Worm (Caenorhabditis elegans) whole organism, L2 larva: ENCODE data around the gene nhr-1.

ENCODE experiments used
- C34F6.9 ChIP-seq: fragments of 150-350 bp; optimal IDR thresholded peaks from 2 replicates; lab custom pipeline; 2014; ENCODE audit warnings: missing biosample characterization, missing genetic modification characterization
- F13H6.1 ChIP-seq: sonication (generic microtip); optimal IDR thresholded peaks from 2 replicates; lab custom pipeline; 2016; ENCODE audit warnings: missing genetic modification characterization, missing compliant biosample characterization
- R02D3.7 ChIP-seq: fragments of 150-350 bp; optimal IDR thresholded peaks from 2 replicates; lab custom pipeline; 2014; ENCODE audit warnings: missing biosample characterization, missing genetic modification characterization
- alr-1 ChIP-seq: fragments of 150-350 bp; optimal IDR thresholded peaks from 2 replicates; lab custom pipeline; 2014; ENCODE audit warnings: missing biosample characterization, missing genetic modification characterization
- aly-2 ChIP-seq: fragments of 150-350 bp; optimal IDR thresholded peaks from 2 replicates; lab custom pipeline; 2014; ENCODE audit warnings: missing biosample characterization, missing genetic modification characterization
- ama-1 ChIP-seq: fragments of 150-350 bp; optimal IDR thresholded peaks from 2 replicates; lab custom pipeline; 2018; ENCODE audit warnings: inconsistent platforms
- blmp-1 ChIP-seq: sonication (generic microtip); optimal IDR thresholded peaks from 2 replicates; lab custom pipeline; 2017; ENCODE audit warnings: missing genetic modification characterization, mild to moderate bottlenecking, missing compliant biosample characterization, antibody characterized with exemption, moderate library complexity; ENCODE audit not compliant: insufficient read depth
- ceh-82 ChIP-seq: fragments of 150-350 bp; optimal IDR thresholded peaks from 2 replicates; lab custom pipeline; 2014; ENCODE audit warnings: missing biosample characterization, missing genetic modification characterization
- crh-2 ChIP-seq: sonication (generic microtip); optimal IDR thresholded peaks from 2 replicates; lab custom pipeline; 2017; ENCODE audit warnings: missing biosample characterization, missing genetic modification characterization
- dmd-4 ChIP-seq: sonication (generic microtip); optimal IDR thresholded peaks from 2 replicates; lab custom pipeline; 2017; ENCODE audit warnings: missing biosample characterization, missing genetic modification characterization
- elt-1 ChIP-seq: fragments of 150-350 bp; optimal IDR thresholded peaks from 2 replicates; lab custom pipeline; 2014; ENCODE audit warnings: missing biosample characterization, missing genetic modification characterization
- elt-3 ChIP-seq: sonication (generic microtip); optimal IDR thresholded peaks from 2 replicates; lab custom pipeline; 2017; ENCODE audit warnings: missing biosample characterization, missing genetic modification characterization
- fos-1 ChIP-seq: fragments of 150-350 bp; optimal IDR thresholded peaks from 2 replicates; lab custom pipeline; 2014; ENCODE audit warnings: missing biosample characterization, missing genetic modification characterization
- gmeb-1 ChIP-seq: fragments of 150-350 bp; optimal IDR thresholded peaks from 2 replicates; lab custom pipeline; 2014; ENCODE audit warnings: missing biosample characterization, missing genetic modification characterization
- lin-11 ChIP-seq: fragments of 150-350 bp; sonication (generic microtip); optimal IDR thresholded peaks from 2 replicates; lab custom pipeline; 2014; ENCODE audit warnings: missing biosample characterization, missing genetic modification characterization, inconsistent platforms, mixed read lengths
- lin-39 ChIP-seq: fragments of 150-350 bp; optimal IDR thresholded peaks from 2 replicates; lab custom pipeline; 2014; ENCODE audit warnings: missing biosample characterization, missing genetic modification reagents, missing genetic modification characterization
- lsy-2 ChIP-seq, 2 experiments: fragments of 150-350 bp in 1 of 2; sonication (generic microtip) in 1 of 2; optimal IDR thresholded peaks; 2 replicates each; lab custom pipeline; 2014 to 2017; ENCODE audit warnings: missing biosample characterization in 2 of 2, missing genetic modification characterization in 2 of 2
- mab-5 ChIP-seq: fragments of 150-350 bp; optimal IDR thresholded peaks from 2 replicates; lab custom pipeline; 2014; ENCODE audit warnings: missing biosample characterization, missing genetic modification characterization
- mbf-1 ChIP-seq: sonication (generic microtip); optimal IDR thresholded peaks from 2 replicates; lab custom pipeline; 2017; ENCODE audit warnings: missing biosample characterization, missing genetic modification characterization
- mdl-1 ChIP-seq, 2 experiments: fragments of 150-350 bp in 1 of 2; sonication (generic microtip) in 1 of 2; optimal IDR thresholded peaks; 2 replicates each; lab custom pipeline; 2017; ENCODE audit warnings: missing biosample characterization in 2 of 2, missing genetic modification characterization in 2 of 2
- nhr-10 ChIP-seq: sonication (generic microtip); optimal IDR thresholded peaks from 2 replicates; lab custom pipeline; 2017; ENCODE audit warnings: missing biosample characterization, missing genetic modification characterization
- nhr-11 ChIP-seq: fragments of 150-350 bp; optimal IDR thresholded peaks from 2 replicates; lab custom pipeline; 2014; ENCODE audit warnings: missing biosample characterization, missing genetic modification characterization
- nhr-12 ChIP-seq: fragments of 150-350 bp; optimal IDR thresholded peaks from 2 replicates; lab custom pipeline; 2014; ENCODE audit warnings: missing biosample characterization, missing genetic modification characterization
- nhr-21 ChIP-seq: fragments of 150-350 bp; optimal IDR thresholded peaks from 2 replicates; lab custom pipeline; 2014; ENCODE audit warnings: missing biosample characterization, missing genetic modification characterization
- nhr-237 ChIP-seq: fragments of 150-350 bp; optimal IDR thresholded peaks from 2 replicates; lab custom pipeline; 2014; ENCODE audit warnings: missing biosample characterization, missing genetic modification characterization
- nhr-6 ChIP-seq: fragments of 150-350 bp; optimal IDR thresholded peaks from 2 replicates; lab custom pipeline; 2014; ENCODE audit warnings: missing biosample characterization, missing genetic modification characterization
- nhr-77 ChIP-seq: fragments of 150-350 bp; optimal IDR thresholded peaks from 2 replicates; lab custom pipeline; 2014; ENCODE audit warnings: missing biosample characterization, missing genetic modification characterization
- peb-1 ChIP-seq: fragments of 150-350 bp; optimal IDR thresholded peaks from 2 replicates; lab custom pipeline; 2014; ENCODE audit warnings: missing biosample characterization, missing genetic modification characterization
- sem-4 ChIP-seq: fragments of 150-350 bp; optimal IDR thresholded peaks from 2 replicates; lab custom pipeline; 2014; ENCODE audit warnings: missing biosample characterization, missing genetic modification reagents, missing genetic modification characterization
- skn-1 ChIP-seq: sonication (generic microtip); optimal IDR thresholded peaks from 2 replicates; lab custom pipeline; 2017; ENCODE audit warnings: missing biosample characterization, missing genetic modification characterization
- sma-3 ChIP-seq: sonication (generic microtip); optimal IDR thresholded peaks from 2 replicates; lab custom pipeline; 2016; ENCODE audit warnings: missing genetic modification reagents, missing genetic modification characterization, missing compliant biosample characterization
- sma-9 ChIP-seq, 2 experiments: fragments of 150-350 bp in 1 of 2; sonication (generic microtip) in 1 of 2; optimal IDR thresholded peaks; 2 replicates each; lab custom pipeline; 2014 to 2016; ENCODE audit warnings: missing genetic modification characterization in 2 of 2, mild to moderate bottlenecking in 1 of 2, missing biosample characterization in 1 of 2, missing compliant biosample characterization in 1 of 2, missing genetic modification reagents in 1 of 2, moderate library complexity in 1 of 2
- unc-39 ChIP-seq: fragments of 150-350 bp; optimal IDR thresholded peaks from 2 replicates; lab custom pipeline; 2014; ENCODE audit warnings: missing biosample characterization, missing genetic modification characterization
- unc-55 ChIP-seq: fragments of 150-350 bp; sonication (generic microtip); optimal IDR thresholded peaks from 3 replicates; lab custom pipeline; 2014; ENCODE audit warnings: missing biosample characterization, missing genetic modification reagents, missing genetic modification characterization
- unc-62 ChIP-seq: fragments of 150-350 bp; optimal IDR thresholded peaks from 2 replicates; lab custom pipeline; 2014; ENCODE audit warnings: missing biosample characterization, missing genetic modification reagents, missing genetic modification characterization
- ztf-1 ChIP-seq: fragments of 200-800 bp; sonication (Bioruptor generic); conservative IDR thresholded peaks from 2 replicates; pipeline ENCODE4 v1.3.6; 2022; ENCODE audit warnings: missing genetic modification characterization, missing compliant biosample characterization
- ztf-11 ChIP-seq: sonication (generic microtip); optimal IDR thresholded peaks from 2 replicates; lab custom pipeline; 2017; ENCODE audit warnings: missing biosample characterization, missing genetic modification characterization
- ztf-4 ChIP-seq: fragments of 150-350 bp; optimal IDR thresholded peaks from 2 replicates; lab custom pipeline; 2014; ENCODE audit warnings: missing biosample characterization, missing genetic modification characterization

nhr-1 gene

ce11 chrX:17521425-17521824 is 7.6 kb downstream of the nhr-1 start:
- TF ChIP-seq nhr-12 (tag; lab: Kevin White, UChicago), result no peak
- TF ChIP-seq gmeb-1 (tag; lab: Kevin White, UChicago), result no peak
- no peak for TF ChIP-seq unc-39 (tag; lab: Kevin White, UChicago)
- no peak for TF ChIP-seq blmp-1
- TF ChIP-seq F13H6.1 (tag; lab: Kevin White, UChicago), result no peak
- no peak for TF ChIP-seq elt-1
- TF ChIP-seq unc-55 (GFP tag; lab: Kevin White, UChicago), result no peak
- peak in 1 of 2 experiments; percentile 8 for TF ChIP-seq lsy-2 (tag; optimal IDR thresholded peaks at IDR 0.05; lab: Kevin White, UChicago)
- peak; percentile 44 for TF ChIP-seq sem-4
- no peak for TF ChIP-seq nhr-237 (tag; lab: Kevin White, UChicago)
- peak; percentile 19 for TF ChIP-seq C34F6.9 (tag; lab: Kevin White, UChicago)
- TF ChIP-seq peb-1, result no peak
- TF ChIP-seq elt-3, result no peak
- TF ChIP-seq crh-2, result no peak
- no peak for TF ChIP-seq sma-3
- TF ChIP-seq nhr-77, result no peak
- TF ChIP-seq aly-2 (tag; lab: Kevin White, UChicago), result no peak
- TF ChIP-seq mdl-1 (tag; optimal IDR thresholded peaks at IDR 0.05; lab: Kevin White, UChicago), result peak in 1 of 2 experiments; percentile 29
- TF ChIP-seq ceh-82, result no peak

- no peak for TF ChIP-seq unc-39 (tag; lab: Kevin White, UChicago)
- TF ChIP-seq, all 48 proteins: peak for 0
Observed at ce11 chrX:17527377-17527776, 13.5 kb downstream of the nhr-1 start.

DNA sequence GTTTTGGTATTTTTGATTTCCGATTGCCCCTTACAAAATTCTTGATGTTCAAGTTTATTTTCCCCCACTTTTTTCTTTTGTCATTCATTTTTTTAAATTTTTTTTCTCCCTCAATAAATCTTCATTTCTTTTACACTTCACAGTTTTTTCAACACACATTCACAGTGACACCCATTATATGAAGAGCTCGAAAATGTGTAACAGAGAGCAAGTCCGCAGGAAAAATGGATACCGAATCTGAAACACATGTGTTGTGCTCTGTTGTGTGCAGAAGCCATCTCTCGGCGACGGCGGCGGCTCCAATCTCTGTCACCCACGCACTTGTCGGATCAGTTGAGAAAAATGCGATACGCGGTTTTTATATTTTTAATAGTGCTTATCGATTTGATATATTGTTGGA is 14.2 kb downstream of the nhr-1 start, which contains the start of gene sup-10:
sup-10 (plus strand) TSS at position 277 of the 400 bp plus-strand sequence.
- TF ChIP-seq sma-9 (GFP tag; optimal IDR thresholded peaks at IDR 0.05; lab: Kevin White, UChicago) (peak; percentile 62), sma-9 (tag; optimal IDR thresholded peaks at IDR 0.05; lab: Kevin White, UChicago) (no peak), sem-4 (no peak), F13H6.1 (tag; lab: Kevin White, UChicago) (peak; percentile 47), nhr-237 (tag; lab: Kevin White, UChicago) (no peak), dmd-4 (no peak), C34F6.9 (tag; lab: Kevin White, UChicago) (no peak)

- TF ChIP-seq unc-39 (tag; lab: Kevin White, UChicago), result no peak
- TF ChIP-seq ztf-11 (tag; lab: Kevin White, UChicago), result no peak
- no peak for TF ChIP-seq C34F6.9 (tag; lab: Kevin White, UChicago)
- TF ChIP-seq nhr-10 (tag; lab: Kevin White, UChicago), result no peak
- TF ChIP-seq crh-2, result peak; percentile 5
- peak; percentile 61 for TF ChIP-seq fos-1 (tag; lab: Kevin White, UChicago)
- peak; percentile 34 for TF ChIP-seq gmeb-1 (tag; lab: Kevin White, UChicago)
- TF ChIP-seq sma-9 (GFP tag; optimal IDR thresholded peaks at IDR 0.05; lab: Kevin White, UChicago), result peak; percentile 67
- no peak for TF ChIP-seq sma-9 (tag; optimal IDR thresholded peaks at IDR 0.05; lab: Kevin White, UChicago)
- TF ChIP-seq skn-1 (tag; lab: Kevin White, UChicago), result no peak
- no peak for TF ChIP-seq ama-1
- TF ChIP-seq elt-3, result no peak
- TF ChIP-seq, all 48 proteins: peak for 4
Observed at ce11 chrX:17534014-17534465, 20.2 kb downstream of the nhr-1 start, which contains the start of gene F31A3.3. Gene F31A3.3 (minus strand): TSS chrX:17534064.

DNA sequence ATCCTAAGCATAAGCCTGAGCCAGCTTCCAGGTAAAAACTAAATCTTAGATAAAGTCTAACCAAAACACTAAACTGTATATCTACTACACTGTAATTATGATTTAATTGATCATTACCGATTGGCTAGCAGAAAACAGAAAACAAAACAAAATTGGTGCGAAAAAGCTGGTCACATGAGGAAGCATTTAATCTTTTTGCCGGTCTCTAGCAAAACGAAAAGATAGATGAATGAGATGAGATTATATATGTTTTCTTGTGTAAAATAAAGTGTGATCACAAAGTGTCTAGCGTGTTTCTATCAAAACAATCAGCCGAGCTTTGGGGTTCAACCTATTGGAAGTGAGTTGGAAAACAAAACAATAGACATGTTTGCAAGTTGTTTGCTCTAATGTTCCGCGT is 21.0 kb downstream of the nhr-1 start:
- TF ChIP-seq elt-1, result no peak
- peak; percentile 26 for TF ChIP-seq unc-55 (GFP tag; lab: Kevin White, UChicago)
- TF ChIP-seq nhr-77, result no peak
- no peak for TF ChIP-seq lin-39
- TF ChIP-seq sma-9 (GFP tag; optimal IDR thresholded peaks at IDR 0.05; lab: Kevin White, UChicago), result peak; percentile 16
- TF ChIP-seq sma-9 (tag; optimal IDR thresholded peaks at IDR 0.05; lab: Kevin White, UChicago), result no peak
- TF ChIP-seq lsy-2 (tag; optimal IDR thresholded peaks at IDR 0.05; lab: Kevin White, UChicago), result peak in 1 of 2 experiments; percentile 16

DNA sequence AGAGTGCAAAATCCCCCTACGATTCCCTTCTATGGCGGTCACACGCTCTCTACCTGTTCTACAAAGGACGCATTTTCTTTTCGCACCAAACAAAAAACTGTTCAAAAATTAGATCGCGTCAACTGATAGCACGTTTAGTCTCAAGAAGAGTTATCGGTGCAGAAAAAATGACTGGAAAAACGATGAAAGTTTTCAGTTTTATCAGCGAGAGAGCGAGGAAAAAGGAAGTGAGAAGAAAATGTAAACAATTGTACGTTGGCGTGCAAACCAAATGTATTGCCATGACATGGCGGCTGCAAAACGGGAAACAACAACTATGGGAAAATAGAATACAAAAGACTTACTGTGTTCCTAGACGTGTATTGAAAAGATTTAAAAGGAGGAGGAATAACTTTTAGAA is 23.7 kb downstream of the nhr-1 start:
- TF ChIP-seq fos-1 (tag; lab: Kevin White, UChicago) (peak; percentile 39), skn-1 (tag; lab: Kevin White, UChicago) (no peak)

DNA sequence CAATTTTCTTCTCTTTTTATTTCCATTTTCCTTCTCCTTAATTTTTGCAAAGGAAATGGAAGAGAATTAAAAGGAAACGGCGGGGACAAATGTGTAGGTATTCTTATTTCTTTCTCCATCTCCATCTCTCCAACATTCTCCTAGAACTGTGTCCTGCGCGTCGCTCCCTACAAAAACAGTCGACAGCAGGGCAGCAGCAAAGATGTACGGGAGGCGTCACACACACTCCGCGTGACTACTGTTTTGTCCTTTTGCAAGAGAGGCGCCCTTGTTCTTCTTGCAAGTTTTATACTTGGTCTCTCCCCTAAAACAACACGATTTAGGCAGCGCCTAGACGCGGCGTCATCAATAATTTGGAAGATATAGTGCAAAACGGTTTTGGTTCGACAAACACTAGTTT is 26.1 kb downstream of the nhr-1 start:
- no peak for TF ChIP-seq mbf-1 (tag; lab: Kevin White, UChicago)
- TF ChIP-seq peb-1, result no peak
- TF ChIP-seq dmd-4, result no peak
- no peak for TF ChIP-seq unc-39 (tag; lab: Kevin White, UChicago)
- TF ChIP-seq lin-11 (tag; lab: Kevin White, UChicago), result no peak
- no peak for TF ChIP-seq ceh-82
- TF ChIP-seq ztf-1 (GFP tag; lab: Robert Waterston, UW), result no peak
- peak; percentile 54 for TF ChIP-seq nhr-21 (tag; lab: Kevin White, UChicago)
- TF ChIP-seq alr-1 (tag; lab: Kevin White, UChicago), result no peak
- TF ChIP-seq mdl-1 (tag; optimal IDR thresholded peaks at IDR 0.05; lab: Kevin White, UChicago), result peak; percentile 28 to 46
- no peak for TF ChIP-seq R02D3.7 (tag; lab: Kevin White, UChicago)
- TF ChIP-seq ztf-4 (tag; lab: Kevin White, UChicago), result no peak
- no peak for TF ChIP-seq nhr-77
- TF ChIP-seq mab-5, result no peak
- TF ChIP-seq nhr-6, result no peak
- no peak for TF ChIP-seq skn-1 (tag; lab: Kevin White, UChicago)
- no peak for TF ChIP-seq elt-3
- no peak for TF ChIP-seq lsy-2 (tag; optimal IDR thresholded peaks at IDR 0.05; lab: Kevin White, UChicago)
- TF ChIP-seq unc-62 (GFP tag; lab: Kevin White, UChicago), result no peak
- no peak for TF ChIP-seq nhr-11 (tag; lab: Kevin White, UChicago)
- TF ChIP-seq nhr-10 (tag; lab: Kevin White, UChicago), result no peak
